Fruit fly (Drosophila melanogaster): ENCODE results near the gene twit.

twit gene

dm6 chr2L:20889857-20890606 lies 37.7 kb downstream of the twit start (continued):
- peak; percentile 32; the same call in 2 of the 3 replicates for TF ChIP-seq row (GFP tag; IDR thresholded peaks at IDR 0.05)
- peak; percentile 45 for TF ChIP-seq gsb-n (tag; optimal IDR thresholded peaks at IDR 0.05)
- no peak for TF ChIP-seq CG2129 (GFP tag; IDR thresholded peaks at IDR 0.05; ENCODE audit: partially characterized antibody)
- 0 out of 2 replicates have a peak, but pooled peaks have one; percentile 46 for TF ChIP-seq CG31441 (GFP tag; IDR thresholded peaks at IDR 0.05)
- TF ChIP-seq CG13296 (GFP tag; optimal IDR thresholded peaks at IDR 0.05): no peak
- TF ChIP-seq Nf-YB (GFP tag; optimal IDR thresholded peaks at IDR 0.05): peak; percentile 47
- TF ChIP-seq Ravus (GFP tag; IDR thresholded peaks at IDR 0.05): peak; percentile 39; the same call in 1 of the 2 replicates
- TF ChIP-seq Camta (GFP tag; optimal IDR thresholded peaks at IDR 0.05): peak; percentile 25
- peak; percentile 5 for TF ChIP-seq Sry-δ (GFP tag; optimal IDR thresholded peaks at IDR 0.05)
- TF ChIP-seq CG15479 (GFP tag; optimal IDR thresholded peaks at IDR 0.05): no peak
- no peak for TF ChIP-seq jigr1 (GFP tag; IDR thresholded peaks at IDR 0.05)
- TF ChIP-seq ci (GFP tag; IDR thresholded peaks at IDR 0.05): peak; percentile 67; the same call in 1 of the 3 replicates
- no peak for TF ChIP-seq CG7271 (tag; optimal IDR thresholded peaks at IDR 0.05)
- TF ChIP-seq onecut (GFP tag; IDR thresholded peaks at IDR 0.05): no peak
- TF ChIP-seq fd102C (GFP tag; optimal IDR thresholded peaks at IDR 0.05): no peak
- TF ChIP-seq CG17186 (GFP tag; optimal IDR thresholded peaks at IDR 0.05): no peak
- no peak for TF ChIP-seq CG32767 (GFP tag; IDR thresholded peaks at IDR 0.05)
- TF ChIP-seq Hmr (GFP tag; optimal IDR thresholded peaks at IDR 0.05): peak; percentile 0
- TF ChIP-seq CG12104 (GFP tag; optimal IDR thresholded peaks at IDR 0.05): no peak
- no peak for TF ChIP-seq CG1832 (GFP tag; optimal IDR thresholded peaks at IDR 0.05)
- TF ChIP-seq CG11247 (GFP tag; IDR thresholded peaks at IDR 0.05): no peak
- TF ChIP-seq ind (GFP tag; optimal IDR thresholded peaks at IDR 0.05): peak; percentile 24
- 0 out of 3 replicates have a peak, but pooled peaks have one; percentile 29 for TF ChIP-seq ase (GFP tag; IDR thresholded peaks at IDR 0.05)
- TF ChIP-seq Blimp-1 (GFP tag; optimal IDR thresholded peaks at IDR 0.05): peak; percentile 35
- peak; percentile 52 for TF ChIP-seq HLHmδ (GFP tag; optimal IDR thresholded peaks at IDR 0.05)
- TF ChIP-seq pfk (GFP tag; optimal IDR thresholded peaks at IDR 0.05): no peak
- TF ChIP-seq Bgb (GFP tag; IDR thresholded peaks at IDR 0.05; ENCODE audit: partially characterized antibody): peak; percentile 26; the same call in 1 of the 2 replicates
- TF ChIP-seq knrl (GFP tag; IDR thresholded peaks at IDR 0.05; ENCODE audit: partially characterized antibody): no peak
- TF ChIP-seq CG33213 (GFP tag; optimal IDR thresholded peaks at IDR 0.05): peak; percentile 10
- TF ChIP-seq CG3726 (GFP tag; IDR thresholded peaks at IDR 0.05): no peak
- no peak for TF ChIP-seq klu (GFP tag; IDR thresholded peaks at IDR 0.05)
- no peak for TF ChIP-seq ro (GFP tag; IDR thresholded peaks at IDR 0.05)
- no peak for TF ChIP-seq kay (GFP tag; optimal IDR thresholded peaks at IDR 0.05)
- TF ChIP-seq Ptx1 (GFP tag; IDR thresholded peaks at IDR 0.05): peak; percentile 36; the same call in 1 of the 2 replicates
- no peak for TF ChIP-seq CG5953 (GFP tag; IDR thresholded peaks at IDR 0.05)
- TF ChIP-seq Asciz (GFP tag; optimal IDR thresholded peaks at IDR 0.05): peak; percentile 65
- no peak for TF ChIP-seq CG6272 (GFP tag; IDR thresholded peaks at IDR 0.05)
- no peak for TF ChIP-seq tup (GFP tag; optimal IDR thresholded peaks at IDR 0.05)
- no peak for TF ChIP-seq bbx (GFP tag; IDR thresholded peaks at IDR 0.05; ENCODE audit: partially characterized antibody)
- peak; percentile 62 for TF ChIP-seq exex (tag; optimal IDR thresholded peaks at IDR 0.05)
- peak; percentile 6 for TF ChIP-seq CG1792 (GFP tag; optimal IDR thresholded peaks at IDR 0.05)
- peak; percentile 5 for TF ChIP-seq slp2 (GFP tag; optimal IDR thresholded peaks at IDR 0.05)
- TF ChIP-seq seq (GFP tag; IDR thresholded peaks at IDR 0.05): no peak; the same call in 1 of the 2 replicates
- TF ChIP-seq emc (GFP tag; optimal IDR thresholded peaks at IDR 0.05): no peak
- no peak for TF ChIP-seq dan (GFP tag; IDR thresholded peaks at IDR 0.05)
- TF ChIP-seq Rfx (GFP tag; IDR thresholded peaks at IDR 0.05): no peak
- TF ChIP-seq CoRest (tag; optimal IDR thresholded peaks at IDR 0.05): peak; percentile 17
- TF ChIP-seq Trl (optimal IDR thresholded peaks at IDR 0.05): peak; percentile 68 to 78
- TF ChIP-seq Trl (GFP tag; optimal IDR thresholded peaks at IDR 0.05): no peak
- TF ChIP-seq nerfin-2 (GFP tag; IDR thresholded peaks at IDR 0.05; ENCODE audit: partially characterized antibody): no peak

Measured in whole organism, embryonic.